Worm (Caenorhabditis elegans): Measurements from ENCODE around the gene ins-6.
"Not testable (repeated sequence)": the region's sequence is repeated elsewhere in the genome, so short reads cannot be mapped to it uniquely, and the experiment has no call there.

- TF ChIP-seq med-1 (GFP tag; optimal IDR thresholded peaks at IDR 0.05; ENCODE audit: insufficient read depth); T22C8.4 (GFP tag; IDR thresholded peaks at IDR 0.05); flt-1 (GFP tag; IDR thresholded peaks at IDR 0.05); ztf-23 (GFP tag; IDR thresholded peaks at IDR 0.05); cog-1 (tag; optimal IDR thresholded peaks at IDR 0.05); ztf-29 (GFP tag; IDR thresholded peaks at IDR 0.05); tab-1 (GFP tag; IDR thresholded peaks at IDR 0.05); ref-1 (GFP tag; conservative IDR thresholded peaks at IDR 0.05); klf-2 (GFP tag; conservative IDR thresholded peaks at IDR 0.05): not testable (repeated sequence)
These were observed 13.8 kb downstream of the ins-6 start, which contains the start of gene ZK84.2 for ce11 chrII:6014057-6014456.
